Fruit fly (Drosophila melanogaster): ENCODE measurements around the gene CG15387.

CG15387 gene

dm6 chr2L:2201107-2201561 lies 25.0 kb downstream of the CG15387 start (continued):
- TF ChIP-seq Sox102F (GFP tag; optimal IDR thresholded peaks at IDR 0.05) (peak; percentile 86), dm (GFP tag; optimal IDR thresholded peaks at IDR 0.05) (no peak), CG1792 (GFP tag; optimal IDR thresholded peaks at IDR 0.05) (peak; percentile 39), CG11504 (tag; optimal IDR thresholded peaks at IDR 0.05) (peak; percentile 88), Dip2 (GFP tag; IDR thresholded peaks at IDR 0.05) (no peak), Atf6 (GFP tag; IDR thresholded peaks at IDR 0.05) (no peak), Hey (tag; optimal IDR thresholded peaks at IDR 0.05) (no peak), crol (GFP tag; IDR thresholded peaks at IDR 0.05) (peak; percentile 95), CG6689 (GFP tag; IDR thresholded peaks at IDR 0.05) (peak; percentile 78), pnt (GFP tag; optimal IDR thresholded peaks at IDR 0.05) (peak; percentile 79), CG4820 (GFP tag; optimal IDR thresholded peaks at IDR 0.05) (peak; percentile 86), ham (GFP tag; IDR thresholded peaks at IDR 0.05) (no peak), pzg (GFP tag; optimal IDR thresholded peaks at IDR 0.05) (no peak), CG10267 (tag; optimal IDR thresholded peaks at IDR 0.05) (peak; percentile 81), wek (GFP tag; optimal IDR thresholded peaks at IDR 0.05) (peak; percentile 66), Sox100B (GFP tag; optimal IDR thresholded peaks at IDR 0.05) (peak; percentile 92), exex (tag; optimal IDR thresholded peaks at IDR 0.05) (no peak), CHES-1-like (GFP tag; optimal IDR thresholded peaks at IDR 0.05) (no peak), Taf1 (GFP tag; IDR thresholded peaks at IDR 0.05) (no peak), CG31441 (GFP tag; IDR thresholded peaks at IDR 0.05) (no peak; the same call in none of the 2 replicates), Lim3 (GFP tag; IDR thresholded peaks at IDR 0.05) (no peak; the same call in 1 of the 2 replicates), mirr (GFP tag; optimal IDR thresholded peaks at IDR 0.05) (no peak), ftz-f1 (GFP tag; optimal IDR thresholded peaks at IDR 0.05) (no peak), vfl (GFP tag; optimal IDR thresholded peaks at IDR 0.05) (no peak), NC2β (GFP tag; optimal IDR thresholded peaks at IDR 0.05) (peak; percentile 73), repo (GFP tag; optimal IDR thresholded peaks at IDR 0.05) (peak; percentile 50), CG3065 (GFP tag; optimal IDR thresholded peaks at IDR 0.05) (peak; percentile 61), CG14965 (GFP tag; optimal IDR thresholded peaks at IDR 0.05; ENCODE audit: borderline replicate concordance) (peak; percentile 11), CG32772 (GFP tag; IDR thresholded peaks at IDR 0.05) (peak; percentile 67; the same call in 1 of the 2 replicates), Lpt (GFP tag; optimal IDR thresholded peaks at IDR 0.05) (no peak), usp (GFP tag; optimal IDR thresholded peaks at IDR 0.05) (no peak), zfh2 (GFP tag; optimal IDR thresholded peaks at IDR 0.05) (no peak), jing (GFP tag; optimal IDR thresholded peaks at IDR 0.05) (peak; percentile 52), knrl (GFP tag; IDR thresholded peaks at IDR 0.05; ENCODE audit: partially characterized antibody) (0 out of 3 replicates have a peak, but pooled peaks have one; percentile 12), Ssrp (tag; optimal IDR thresholded peaks at IDR 0.05) (peak; percentile 88), dan (GFP tag; IDR thresholded peaks at IDR 0.05) (no peak), CG34422 (GFP tag; IDR thresholded peaks at IDR 0.05) (peak; percentile 80; the same call in 2 of the 3 replicates), Vsx1 (GFP tag; optimal IDR thresholded peaks at IDR 0.05) (peak; percentile 82), D19B (GFP tag; optimal IDR thresholded peaks at IDR 0.05) (no peak), CG7987 (GFP tag; optimal IDR thresholded peaks at IDR 0.05) (peak; percentile 59), sr (GFP tag; IDR thresholded peaks at IDR 0.05) (no peak), CG17385 (GFP tag; optimal IDR thresholded peaks at IDR 0.05) (peak; percentile 77), NfI (GFP tag; optimal IDR thresholded peaks at IDR 0.05) (peak; percentile 79), cwo (GFP tag; optimal IDR thresholded peaks at IDR 0.05) (peak; percentile 50), tio (GFP tag; optimal IDR thresholded peaks at IDR 0.05) (peak; percentile 84), Aef1 (GFP tag; IDR thresholded peaks at IDR 0.05) (no peak; the same call in 2 of the 3 replicates), CG18599 (GFP tag; optimal IDR thresholded peaks at IDR 0.05) (peak; percentile 65), ato (GFP tag; IDR thresholded peaks at IDR 0.05; ENCODE audit: partially characterized antibody) (no peak), CG5953 (GFP tag; IDR thresholded peaks at IDR 0.05) (0 out of 2 replicates have a peak, but pooled peaks have one; percentile 39), schlank (tag; optimal IDR thresholded peaks at IDR 0.05) (no peak), CG7786 (GFP tag; optimal IDR thresholded peaks at IDR 0.05) (peak; percentile 59)

Data from whole organism, embryonic.